Worm (Caenorhabditis elegans) whole organism, early embryonic: ENCODE results near the gene C44C10.15.

Source experiments
- B0310.2 ChIP-seq: sonication (generic microtip); optimal IDR thresholded peaks from 2 replicates; lab custom pipeline; 2016; ENCODE audit warnings: mild to moderate bottlenecking, missing genetic modification characterization, missing compliant biosample characterization
- F13C5.2 ChIP-seq: sonication (generic microtip); optimal IDR thresholded peaks from 2 replicates; lab custom pipeline; 2017; ENCODE audit warnings: mild to moderate bottlenecking, missing genetic modification characterization, inconsistent platforms, missing compliant biosample characterization
- aly-1 ChIP-seq: sonication (generic microtip); optimal IDR thresholded peaks from 2 replicates; lab custom pipeline; 2016; ENCODE audit warnings: missing genetic modification characterization, missing compliant biosample characterization
- ama-1 ChIP-seq: fragments of 150-350 bp; optimal IDR thresholded peaks from 2 replicates; lab custom pipeline; 2014
- ceh-13 ChIP-seq: fragments of 200-800 bp; sonication (Bioruptor generic); optimal IDR thresholded peaks from 2 replicates; lab custom pipeline; 2018; ENCODE audit warnings: mild to moderate bottlenecking, missing genetic modification characterization, missing compliant biosample characterization
- ceh-36 ChIP-seq: sonication (generic microtip); optimal IDR thresholded peaks from 2 replicates; lab custom pipeline; 2016; ENCODE audit warnings: missing genetic modification characterization, inconsistent platforms, missing compliant biosample characterization
- ets-7 ChIP-seq: sonication (generic microtip); optimal IDR thresholded peaks from 2 replicates; lab custom pipeline; 2016; ENCODE audit warnings: missing genotype, missing genetic modification characterization, missing compliant biosample characterization
- flt-1 ChIP-seq: fragments of 200-800 bp; sonication (Bioruptor generic); IDR thresholded peaks from 2 replicates; pipeline ENCODE4 v1.3.6; 2022; ENCODE audit warnings: missing genetic modification characterization, missing compliant biosample characterization
- hmbx-1 ChIP-seq: sonication (generic microtip); optimal IDR thresholded peaks from 2 replicates; lab custom pipeline; 2016; ENCODE audit warnings: mild to moderate bottlenecking, missing genetic modification characterization, missing compliant biosample characterization
- hmg-4 ChIP-seq: fragments of 200-800 bp; sonication (Bioruptor generic); optimal IDR thresholded peaks from 2 replicates; lab custom pipeline; 2018; ENCODE audit warnings: mild to moderate bottlenecking, missing genetic modification characterization, missing compliant biosample characterization
- hnd-1 ChIP-seq: sonication (generic microtip); optimal IDR thresholded peaks from 2 replicates; lab custom pipeline; 2016; ENCODE audit warnings: missing genetic modification characterization, missing compliant biosample characterization
- pes-1 ChIP-seq: fragments of 200-800 bp; sonication (Bioruptor generic); IDR thresholded peaks from 2 replicates; pipeline ENCODE4 v1.3.6; 2022; ENCODE audit warnings: missing genetic modification reagents, missing genetic modification characterization, missing compliant biosample characterization
- scrt-1 ChIP-seq: fragments of 200-800 bp; sonication (Bioruptor generic); IDR thresholded peaks from 2 replicates; pipeline ENCODE4 v1.3.6; 2022; ENCODE audit warnings: missing genetic modification characterization, missing compliant biosample characterization
- sea-1 ChIP-seq: fragments of 200-800 bp; sonication (Bioruptor generic); conservative IDR thresholded peaks from 2 replicates; pipeline ENCODE4 v1.3.6; 2022; ENCODE audit warnings: missing genetic modification characterization, missing compliant biosample characterization
- tbx-11 ChIP-seq: fragments of 200-800 bp; sonication (Bioruptor generic); IDR thresholded peaks from 2 replicates; pipeline ENCODE4 v1.3.6; 2022; ENCODE audit warnings: missing genetic modification characterization, missing compliant biosample characterization
- tbx-37 ChIP-seq: fragments of 200-800 bp; sonication (Bioruptor generic); conservative IDR thresholded peaks from 2 replicates; pipeline ENCODE4 v1.3.6; 2022; ENCODE audit warnings: missing genetic modification reagents, missing genetic modification characterization, missing compliant biosample characterization
- tra-4 ChIP-seq: sonication (generic microtip); optimal IDR thresholded peaks from 2 replicates; lab custom pipeline; 2017; ENCODE audit warnings: missing genetic modification characterization, missing compliant biosample characterization

Gene C44C10.15

ce11 chrX:11684261-11684660, 15.9 kb downstream of the C44C10.15 start, which contains the start of gene hnd-1:
Gene hnd-1, plus strand, starts transcription at chrX:11684561.
- TF ChIP-seq tbx-37 (GFP tag; lab: Robert Waterston, UW) (no peak), B0310.2 (tag; lab: Kevin White, UChicago) (no peak), F13C5.2 (tag; lab: Kevin White, UChicago) (no peak), ceh-36 (tag; lab: Kevin White, UChicago) (no peak), scrt-1 (GFP tag; lab: Robert Waterston, UW) (no peak), ceh-13 (GFP tag; lab: Kevin White, UChicago) (no peak), ets-7 (tag; lab: Kevin White, UChicago) (no peak), flt-1 (GFP tag; lab: Robert Waterston, UW) (no peak), ama-1 (lab: Kevin White, UChicago) (no peak), aly-1 (tag; lab: Kevin White, UChicago) (no peak)

ce11 chrX:11680851-11681250, 19.3 kb downstream of the C44C10.15 start, which contains the start of gene T04F8.7:
Gene T04F8.7, minus strand, starts transcription at chrX:11680980.
- no peak for TF ChIP-seq hnd-1 (tag; lab: Kevin White, UChicago)
- no peak for TF ChIP-seq tbx-37 (GFP tag; lab: Robert Waterston, UW)
- TF ChIP-seq F13C5.2 (tag; lab: Kevin White, UChicago) = no peak
- no peak for TF ChIP-seq B0310.2 (tag; lab: Kevin White, UChicago)
- no peak for TF ChIP-seq flt-1 (GFP tag; lab: Robert Waterston, UW)
- TF ChIP-seq ets-7 (tag; lab: Kevin White, UChicago) = no peak
- TF ChIP-seq aly-1 (tag; lab: Kevin White, UChicago) = no peak
- TF ChIP-seq scrt-1 (GFP tag; lab: Robert Waterston, UW) = no peak
- no peak for TF ChIP-seq hmg-4
- TF ChIP-seq tbx-11 (GFP tag; lab: Robert Waterston, UW) = no peak
- TF ChIP-seq hmbx-1 (tag; lab: Kevin White, UChicago) = no peak
- TF ChIP-seq tra-4 = no peak
- no peak for TF ChIP-seq ceh-36 (tag; lab: Kevin White, UChicago)

DNA sequence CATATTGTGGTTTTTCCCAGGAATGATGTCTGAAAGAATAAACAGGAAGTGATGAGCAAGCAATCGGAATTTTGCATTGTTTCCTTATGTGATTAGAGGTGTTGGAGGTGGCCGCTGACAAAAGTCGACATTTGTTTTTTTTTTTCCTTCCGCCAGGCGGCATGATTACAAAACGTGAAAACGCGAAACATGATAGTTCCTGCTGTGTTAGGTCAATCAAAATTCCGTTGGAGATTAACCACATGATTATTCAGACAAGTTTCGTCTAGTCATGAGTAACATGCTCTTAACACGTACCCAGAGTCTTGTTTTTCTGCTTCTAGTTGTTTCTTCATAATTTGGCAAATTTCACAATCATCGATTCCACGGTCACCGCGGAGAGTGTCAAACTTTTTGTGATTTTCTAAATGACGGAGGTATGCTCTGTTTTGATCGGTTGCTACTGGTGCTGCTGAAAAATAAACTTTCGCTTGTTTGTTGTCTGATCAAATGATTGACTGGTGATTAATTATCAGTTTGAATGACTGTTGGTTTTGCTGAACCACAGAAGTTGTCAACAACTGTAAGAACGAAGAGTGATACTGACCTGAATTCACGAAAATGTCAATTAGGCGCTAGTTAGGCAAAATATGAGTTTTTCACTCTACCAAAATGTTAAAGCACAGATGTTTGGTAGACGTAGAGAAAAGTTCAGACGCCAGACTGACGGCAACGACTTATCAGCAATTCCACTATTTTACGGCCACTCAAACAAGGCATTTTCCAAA, 20.8 kb downstream of the C44C10.15 start:
- TF ChIP-seq ama-1 (lab: Kevin White, UChicago) (no peak), pes-1 (GFP tag; lab: Robert Waterston, UW) (no peak), ceh-13 (GFP tag; lab: Kevin White, UChicago) (no peak), hmbx-1 (tag; lab: Kevin White, UChicago) (no peak)

- TF ChIP-seq scrt-1 (GFP tag; lab: Robert Waterston, UW) (no peak), F13C5.2 (tag; lab: Kevin White, UChicago) (no peak), sea-1 (GFP tag; lab: Robert Waterston, UW) (0 out of 2 replicates have a peak, but pooled peaks have one; percentile 23)
Observed at ce11 chrX:11675573-11675972, 24.6 kb downstream of the C44C10.15 start.

DNA sequence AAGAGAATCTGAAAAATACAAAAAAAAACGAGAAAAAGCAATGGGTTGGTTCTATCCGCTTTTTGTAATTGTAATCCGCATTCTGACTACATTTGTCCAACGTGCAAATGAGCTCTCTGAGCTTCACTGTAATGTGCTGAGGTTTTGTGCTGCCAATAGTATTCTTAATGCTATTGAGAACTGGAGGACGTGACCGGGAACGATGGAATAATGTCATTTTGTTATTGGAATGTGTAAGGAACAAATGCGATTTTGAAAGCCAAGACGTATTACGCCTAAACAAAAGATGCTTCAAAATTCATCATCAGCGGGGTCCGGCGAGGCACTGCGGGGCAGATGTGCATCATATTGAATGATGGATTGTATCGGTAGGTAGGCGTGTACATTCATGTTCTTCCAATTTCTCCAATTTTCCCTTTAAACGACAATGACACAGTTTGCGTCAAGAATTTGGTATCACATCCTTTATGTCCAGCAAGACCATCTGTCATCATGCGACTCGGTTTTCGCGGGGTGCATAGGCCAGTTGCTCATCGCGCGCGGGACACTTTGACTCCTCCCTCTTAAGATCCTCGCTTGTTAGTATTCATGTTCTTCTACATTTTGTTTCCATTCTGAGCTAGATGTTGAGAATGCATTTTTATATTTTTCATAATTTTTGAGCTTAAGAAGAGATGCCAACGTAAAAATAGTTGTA, 27.0 kb downstream of the C44C10.15 start:
- TF ChIP-seq scrt-1 (GFP tag; lab: Robert Waterston, UW) = no peak
- no peak for TF ChIP-seq hmbx-1 (tag; lab: Kevin White, UChicago)
- no peak for TF ChIP-seq ets-7 (tag; lab: Kevin White, UChicago)
- no peak for TF ChIP-seq aly-1 (tag; lab: Kevin White, UChicago)
- no peak for TF ChIP-seq hnd-1 (tag; lab: Kevin White, UChicago)
- no peak for TF ChIP-seq tbx-37 (GFP tag; lab: Robert Waterston, UW)
- no peak for TF ChIP-seq ceh-36 (tag; lab: Kevin White, UChicago)
- no peak for TF ChIP-seq tra-4
- TF ChIP-seq sea-1 (GFP tag; lab: Robert Waterston, UW) = no peak
- TF ChIP-seq pes-1 (GFP tag; lab: Robert Waterston, UW) = no peak
- no peak for TF ChIP-seq ama-1 (lab: Kevin White, UChicago)
- no peak for TF ChIP-seq B0310.2 (tag; lab: Kevin White, UChicago)
- no peak for TF ChIP-seq tbx-11 (GFP tag; lab: Robert Waterston, UW)

DNA sequence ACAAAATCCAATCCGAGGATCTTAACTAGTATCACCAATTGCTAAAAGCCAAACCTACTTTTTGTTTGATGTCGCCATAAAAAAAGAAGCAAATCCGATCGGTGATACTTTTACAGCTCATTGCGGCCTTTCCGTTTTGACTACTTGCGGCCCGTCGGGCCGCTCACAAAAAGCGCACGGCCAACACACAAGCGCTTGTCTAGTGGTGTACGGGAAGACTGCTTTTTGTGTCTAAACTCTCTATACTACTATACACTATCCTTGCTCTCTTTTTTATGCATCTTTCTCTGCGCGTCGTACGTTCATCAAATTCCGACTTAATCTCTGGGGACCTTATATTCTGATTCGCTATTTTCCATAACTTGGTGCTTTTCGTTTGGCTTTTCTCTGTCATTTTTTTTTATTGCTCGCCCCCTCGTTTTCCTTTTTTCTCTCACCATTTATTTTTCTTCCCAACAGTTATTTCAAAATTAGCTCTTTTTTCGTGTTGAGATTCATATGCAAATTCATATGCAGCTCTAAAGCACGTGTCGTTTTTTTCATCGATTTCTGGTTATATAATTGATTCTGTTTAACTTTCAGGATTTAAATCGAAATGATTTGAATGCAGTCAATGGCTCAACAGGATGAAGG, 33.5 kb downstream of the C44C10.15 start, which contains the start of gene noca-2:
Gene noca-2, plus strand, starts transcription at position 583 of the 633 bp plus-strand sequence.
- TF ChIP-seq pes-1 (GFP tag; lab: Robert Waterston, UW) (no peak), B0310.2 (tag; lab: Kevin White, UChicago) (no peak), aly-1 (tag; lab: Kevin White, UChicago) (no peak), hmg-4 (peak; percentile 64), hnd-1 (tag; lab: Kevin White, UChicago) (peak; percentile 12)

- TF ChIP-seq B0310.2 (tag; lab: Kevin White, UChicago) (no peak), tra-4 (no peak), aly-1 (tag; lab: Kevin White, UChicago) (no peak), F13C5.2 (tag; lab: Kevin White, UChicago) (no peak), sea-1 (GFP tag; lab: Robert Waterston, UW) (no peak), ama-1 (lab: Kevin White, UChicago) (no peak), ets-7 (tag; lab: Kevin White, UChicago) (no peak), hnd-1 (tag; lab: Kevin White, UChicago) (no peak), flt-1 (GFP tag; lab: Robert Waterston, UW) (no peak), ceh-13 (GFP tag; lab: Kevin White, UChicago) (no peak), hmg-4 (no peak), tbx-11 (GFP tag; lab: Robert Waterston, UW) (no peak), pes-1 (GFP tag; lab: Robert Waterston, UW) (no peak), scrt-1 (GFP tag; lab: Robert Waterston, UW) (no peak), ceh-36 (tag; lab: Kevin White, UChicago) (no peak), hmbx-1 (tag; lab: Kevin White, UChicago) (no peak), tbx-37 (GFP tag; lab: Robert Waterston, UW) (no peak)
Observed at ce11 chrX:11665522-11666017, 34.6 kb downstream of the C44C10.15 start.
